Worm (Caenorhabditis elegans): Measurements from ENCODE around the gene pat-3.
A peak's percentile ranks its signal among the peaks of the same experiment; 100 is the strongest.

pat-3 gene

ce11 chrIII:3955674-3956073, 41.7 kb upstream of the pat-3 start:
- TF ChIP-seq R02D3.7 (tag; optimal IDR thresholded peaks at IDR 0.05) = no peak
- peak; percentile 20 for TF ChIP-seq hmg-11 (tag; optimal IDR thresholded peaks at IDR 0.05)
- TF ChIP-seq ama-1 (optimal IDR thresholded peaks at IDR 0.05) = peak; percentile 65
- peak; percentile 24 for TF ChIP-seq lin-15B (tag; optimal IDR thresholded peaks at IDR 0.05)
- TF ChIP-seq egl-5 (tag; optimal IDR thresholded peaks at IDR 0.05) = peak; percentile 74
- peak; percentile 17 for TF ChIP-seq snpc-4 (tag; optimal IDR thresholded peaks at IDR 0.05)
- TF ChIP-seq lin-39 (tag; optimal IDR thresholded peaks at IDR 0.05) = peak; percentile 44
- no peak for TF ChIP-seq jun-1 (tag; optimal IDR thresholded peaks at IDR 0.05)
- TF ChIP-seq elt-1 (tag; optimal IDR thresholded peaks at IDR 0.05) = no peak
- peak; percentile 8 for TF ChIP-seq nhr-25 (tag; optimal IDR thresholded peaks at IDR 0.05)
- TF ChIP-seq nfya-1 (tag; optimal IDR thresholded peaks at IDR 0.05; ENCODE audit: insufficient read depth) = peak; percentile 84

DNA sequence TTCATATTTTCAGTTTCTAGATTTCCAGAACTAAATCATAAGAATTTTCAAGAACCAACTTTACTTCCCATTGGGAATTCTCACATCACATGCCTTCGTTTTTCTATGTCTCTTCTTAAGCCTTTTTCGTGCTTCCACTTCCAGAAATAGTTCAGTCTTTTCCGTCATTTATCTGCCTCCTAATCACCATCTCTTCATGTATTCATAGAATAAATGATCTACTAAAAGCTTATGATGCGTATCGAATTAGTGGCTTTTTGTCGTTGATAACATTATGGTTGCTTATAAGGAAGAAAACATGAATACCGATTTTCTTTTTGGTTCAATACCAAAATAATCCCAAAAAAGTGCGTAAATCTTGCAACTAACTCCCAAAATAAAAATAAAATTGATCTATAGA, 40.9 kb upstream of the pat-3 start:
- TF ChIP-seq unc-62 (GFP tag; optimal IDR thresholded peaks at IDR 0.05) (no peak), egl-5 (tag; optimal IDR thresholded peaks at IDR 0.05) (no peak), lin-15B (tag; optimal IDR thresholded peaks at IDR 0.05) (no peak), eor-1 (tag; optimal IDR thresholded peaks at IDR 0.05) (no peak)

DNA sequence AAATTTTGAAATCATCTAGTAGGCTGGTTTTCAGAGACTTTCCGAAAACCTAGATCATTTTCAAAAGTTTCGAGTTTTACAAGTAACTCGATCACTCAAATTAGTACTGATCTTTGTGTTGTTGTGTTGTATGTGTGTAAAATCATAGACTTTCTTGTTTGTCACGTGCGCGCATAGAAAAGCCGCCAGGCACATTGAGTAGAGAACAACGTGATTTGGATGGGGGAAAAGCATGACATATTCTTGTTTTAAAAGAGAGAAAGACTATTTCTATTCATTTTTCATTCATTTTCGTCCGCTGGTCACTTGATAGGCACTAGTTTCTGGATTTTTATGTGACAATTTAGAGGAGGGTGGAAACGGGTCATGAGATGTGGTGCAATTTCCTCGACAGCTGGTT, 40.3 kb upstream of the pat-3 start:
- TF ChIP-seq nhr-11 (tag; optimal IDR thresholded peaks at IDR 0.05) (peak; percentile 42), tbx-2 (tag; optimal IDR thresholded peaks at IDR 0.05) (no peak), fos-1 (tag; optimal IDR thresholded peaks at IDR 0.05) (no peak), nhr-23 (tag; optimal IDR thresholded peaks at IDR 0.05) (peak; percentile 19), pha-4 (tag; optimal IDR thresholded peaks at IDR 0.05) (peak; percentile 45), nfya-1 (tag; optimal IDR thresholded peaks at IDR 0.05; ENCODE audit: insufficient read depth) (peak; percentile 43), mdl-1 (tag; optimal IDR thresholded peaks at IDR 0.05) (peak; percentile 24), egl-5 (tag; optimal IDR thresholded peaks at IDR 0.05) (peak; percentile 65), nhr-237 (tag; optimal IDR thresholded peaks at IDR 0.05) (no peak), nhr-43 (tag; optimal IDR thresholded peaks at IDR 0.05; ENCODE audit: poor library complexity, severe bottlenecking) (peak; percentile 63), unc-39 (tag; optimal IDR thresholded peaks at IDR 0.05) (no peak)

- TF ChIP-seq elt-2 (tag; optimal IDR thresholded peaks at IDR 0.05) (peak; percentile 26), nhr-43 (tag; optimal IDR thresholded peaks at IDR 0.05; ENCODE audit: poor library complexity, severe bottlenecking) (peak; percentile 85), tbx-2 (tag; optimal IDR thresholded peaks at IDR 0.05) (peak; percentile 40), nhr-76 (tag; optimal IDR thresholded peaks at IDR 0.05) (no peak), nhr-28 (tag; optimal IDR thresholded peaks at IDR 0.05) (no peak), skn-1 (tag; optimal IDR thresholded peaks at IDR 0.05) (no peak), hmg-11 (tag; optimal IDR thresholded peaks at IDR 0.05) (peak; percentile 66), ztf-4 (tag; optimal IDR thresholded peaks at IDR 0.05) (no peak), egl-5 (tag; optimal IDR thresholded peaks at IDR 0.05) (peak; percentile 16), ama-1 (optimal IDR thresholded peaks at IDR 0.05) (peak; percentile 82), elt-1 (tag; optimal IDR thresholded peaks at IDR 0.05) (peak; percentile 84), ceh-9 (tag; optimal IDR thresholded peaks at IDR 0.05) (no peak), mdl-1 (tag; optimal IDR thresholded peaks at IDR 0.05) (no peak), nhr-12 (tag; optimal IDR thresholded peaks at IDR 0.05) (no peak), pha-4 (tag; optimal IDR thresholded peaks at IDR 0.05) (peak; percentile 39), lin-39 (tag; optimal IDR thresholded peaks at IDR 0.05) (peak; percentile 98), lin-15B (tag; optimal IDR thresholded peaks at IDR 0.05) (peak; percentile 23), nhr-11 (tag; optimal IDR thresholded peaks at IDR 0.05) (no peak), lsy-12 (tag; optimal IDR thresholded peaks at IDR 0.05) (peak; percentile 33), R02D3.7 (tag; optimal IDR thresholded peaks at IDR 0.05) (no peak), egl-27 (tag; optimal IDR thresholded peaks at IDR 0.05) (no peak), ceh-28 (tag; optimal IDR thresholded peaks at IDR 0.05) (peak; percentile 69), nfya-1 (tag; optimal IDR thresholded peaks at IDR 0.05; ENCODE audit: insufficient read depth) (peak; percentile 69), ztf-11 (tag; optimal IDR thresholded peaks at IDR 0.05) (no peak), nhr-25 (tag; optimal IDR thresholded peaks at IDR 0.05) (peak; percentile 6), fos-1 (tag; optimal IDR thresholded peaks at IDR 0.05) (no peak), snpc-4 (tag; optimal IDR thresholded peaks at IDR 0.05) (no peak), jun-1 (tag; optimal IDR thresholded peaks at IDR 0.05) (peak; percentile 33), unc-39 (tag; optimal IDR thresholded peaks at IDR 0.05) (no peak), nhr-237 (tag; optimal IDR thresholded peaks at IDR 0.05) (no peak), nhr-67 (tag; optimal IDR thresholded peaks at IDR 0.05) (no peak), unc-62 (GFP tag; optimal IDR thresholded peaks at IDR 0.05) (peak; percentile 15), nhr-23 (tag; optimal IDR thresholded peaks at IDR 0.05) (peak; percentile 74)
Observed at ce11 chrIII:3953235-3953634, 39.3 kb upstream of the pat-3 start.
